Worm (Caenorhabditis elegans) whole organism, mixed stage, embryonic: ENCODE measurements around the gene C32D5.11.

ENCODE experiments used
- bed-3 ChIP-seq: fragments of 200-800 bp; sonication (Bioruptor generic); optimal IDR thresholded peaks from 3 replicates; lab custom pipeline; 2018; ENCODE audit warnings: mild to moderate bottlenecking, missing genetic modification characterization, moderate library complexity, missing compliant biosample characterization
- ceh-39 ChIP-seq: fragments of 150-350 bp; optimal IDR thresholded peaks from 2 replicates; lab custom pipeline; 2014; ENCODE audit warnings: missing biosample characterization, missing genetic modification characterization
- ceh-43 ChIP-seq: fragments of 200-800 bp; sonication (Bioruptor generic); optimal IDR thresholded peaks from 2 replicates; lab custom pipeline; 2018; ENCODE audit warnings: mild to moderate bottlenecking, missing genetic modification characterization, moderate library complexity, missing compliant biosample characterization
- ces-1 ChIP-seq: fragments of 150-350 bp; optimal IDR thresholded peaks from 2 replicates; lab custom pipeline; 2014; ENCODE audit warnings: missing biosample characterization, missing genetic modification reagents, missing genetic modification characterization
- cnd-1 ChIP-seq: fragments of 200-800 bp; sonication (Bioruptor generic); optimal IDR thresholded peaks from 2 replicates; lab custom pipeline; 2018; ENCODE audit warnings: mild to moderate bottlenecking, missing genetic modification characterization, missing compliant biosample characterization
- drap-1 ChIP-seq: fragments of 200-800 bp; sonication (Bioruptor generic); optimal IDR thresholded peaks from 3 replicates; lab custom pipeline; 2018; ENCODE audit warnings: mild to moderate bottlenecking, missing genetic modification characterization, missing compliant biosample characterization
- elt-1 ChIP-seq: sonication (generic microtip); optimal IDR thresholded peaks from 2 replicates; lab custom pipeline; 2017; ENCODE audit warnings: missing genetic modification characterization, mild to moderate bottlenecking, missing compliant biosample characterization, antibody characterized with exemption, moderate library complexity, borderline replicate concordance; ENCODE audit not compliant: insufficient read depth
- elt-3 ChIP-seq: fragments of 150-350 bp; optimal IDR thresholded peaks from 2 replicates; lab custom pipeline; 2014; ENCODE audit warnings: missing biosample characterization, missing genetic modification characterization
- flh-1 ChIP-seq: fragments of 200-800 bp; sonication (Bioruptor generic); optimal IDR thresholded peaks from 2 replicates; lab custom pipeline; 2018; ENCODE audit warnings: mild to moderate bottlenecking, missing genetic modification characterization, moderate library complexity, missing compliant biosample characterization
- ham-2 ChIP-seq: fragments of 200-800 bp; sonication (Bioruptor generic); optimal IDR thresholded peaks from 2 replicates; lab custom pipeline; 2018; ENCODE audit warnings: mild to moderate bottlenecking, missing genetic modification characterization, missing compliant biosample characterization
- hlh-1 ChIP-seq: fragments of 150-350 bp; optimal IDR thresholded peaks from 2 replicates; lab custom pipeline; 2014; ENCODE audit warnings: missing biosample characterization, missing genetic modification reagents, missing genetic modification characterization
- lin-13 ChIP-seq: fragments of 150-350 bp; optimal IDR thresholded peaks from 2 replicates; lab custom pipeline; 2014; ENCODE audit warnings: missing biosample characterization, missing genetic modification characterization
- lin-32 ChIP-seq: fragments of 200-800 bp; sonication (Bioruptor generic); optimal IDR thresholded peaks from 2 replicates; lab custom pipeline; 2018; ENCODE audit warnings: mild to moderate bottlenecking, missing genetic modification characterization, missing compliant biosample characterization
- lsy-2 ChIP-seq: fragments of 150-350 bp; optimal IDR thresholded peaks from 2 replicates; lab custom pipeline; 2014; ENCODE audit warnings: missing biosample characterization, missing genetic modification characterization
- mab-5 ChIP-seq: fragments of 150-350 bp; optimal IDR thresholded peaks from 2 replicates; lab custom pipeline; 2014; ENCODE audit warnings: missing biosample characterization, missing genetic modification characterization
- mep-1 ChIP-seq: fragments of 150-350 bp; optimal IDR thresholded peaks from 2 replicates; lab custom pipeline; 2017; ENCODE audit warnings: missing biosample characterization, missing genetic modification reagents, missing genetic modification characterization, inconsistent platforms
- mls-2 ChIP-seq: sonication (generic microtip); optimal IDR thresholded peaks from 2 replicates; lab custom pipeline; 2016; ENCODE audit warnings: mild to moderate bottlenecking, missing genetic modification characterization, moderate library complexity, missing compliant biosample characterization
- nhr-12 ChIP-seq: fragments of 150-350 bp; optimal IDR thresholded peaks from 2 replicates; lab custom pipeline; 2014; ENCODE audit warnings: missing biosample characterization, missing genetic modification characterization
- nhr-2 ChIP-seq: fragments of 150-350 bp; optimal IDR thresholded peaks from 2 replicates; lab custom pipeline; 2014; ENCODE audit warnings: missing biosample characterization, missing genetic modification characterization
- nhr-237 ChIP-seq: fragments of 150-350 bp; optimal IDR thresholded peaks from 2 replicates; lab custom pipeline; 2014; ENCODE audit warnings: missing biosample characterization, missing genetic modification characterization
- nhr-28 ChIP-seq: fragments of 150-350 bp; optimal IDR thresholded peaks from 2 replicates; lab custom pipeline; 2014; ENCODE audit warnings: missing biosample characterization, missing genetic modification characterization
- pha-4 ChIP-seq: fragments of 150-350 bp; optimal IDR thresholded peaks from 2 replicates; lab custom pipeline; 2018; ENCODE audit warnings: missing biosample characterization, missing genetic modification reagents, missing genetic modification characterization
- sem-2 ChIP-seq: fragments of 200-800 bp; sonication (Bioruptor generic); optimal IDR thresholded peaks from 2 replicates; lab custom pipeline; 2018; ENCODE audit warnings: mild to moderate bottlenecking, missing genetic modification characterization, missing compliant biosample characterization
- snpc-4 ChIP-seq: fragments of 150-350 bp; optimal IDR thresholded peaks from 2 replicates; lab custom pipeline; 2014; ENCODE audit warnings: missing biosample characterization, missing genetic modification characterization
- tbx-8 ChIP-seq: fragments of 200-800 bp; sonication (Bioruptor generic); optimal IDR thresholded peaks from 2 replicates; lab custom pipeline; 2018; ENCODE audit warnings: mild to moderate bottlenecking, missing genetic modification characterization, moderate library complexity, missing compliant biosample characterization
- unc-120 ChIP-seq: sonication (generic microtip); optimal IDR thresholded peaks from 2 replicates; lab custom pipeline; 2017; ENCODE audit warnings: missing genetic modification characterization, missing compliant biosample characterization; ENCODE audit not compliant: poor library complexity, severe bottlenecking
- unc-39 ChIP-seq: fragments of 150-350 bp; optimal IDR thresholded peaks from 2 replicates; lab custom pipeline; 2014; ENCODE audit warnings: missing biosample characterization, missing genetic modification characterization
- unc-62 ChIP-seq: fragments of 150-350 bp; optimal IDR thresholded peaks from 2 replicates; lab custom pipeline; 2014; ENCODE audit warnings: missing biosample characterization, missing genetic modification reagents, missing genetic modification characterization
- zip-8 ChIP-seq: fragments of 150-350 bp; optimal IDR thresholded peaks from 2 replicates; lab custom pipeline; 2014; ENCODE audit warnings: missing biosample characterization, missing genetic modification characterization
- ztf-11 ChIP-seq: fragments of 150-350 bp; optimal IDR thresholded peaks from 2 replicates; lab custom pipeline; 2014; ENCODE audit warnings: missing biosample characterization, missing genetic modification characterization

C32D5.11 gene

ce11 chrII:6398406-6398805 is 43.2 kb upstream of the C32D5.11 start, which contains the start of gene zig-10:
Gene zig-10, plus strand, starts transcription at chrII:6398706.
- TF ChIP-seq bed-3 (GFP tag; lab: Kevin White, UChicago) (no peak), mls-2 (tag; lab: Kevin White, UChicago) (no peak), unc-62 (GFP tag; lab: Kevin White, UChicago) (no peak), nhr-2 (tag; lab: Kevin White, UChicago) (no peak), elt-1 (tag; lab: Kevin White, UChicago) (peak; percentile 37), elt-3 (tag; lab: Kevin White, UChicago) (no peak), ztf-11 (tag; lab: Kevin White, UChicago) (no peak), drap-1 (GFP tag; lab: Kevin White, UChicago) (no peak)

- TF ChIP-seq lin-13 (tag; lab: Kevin White, UChicago) (no peak), hlh-1 (tag; lab: Kevin White, UChicago) (peak; percentile 81), nhr-2 (tag; lab: Kevin White, UChicago) (peak; percentile 16), mep-1 (no peak), unc-62 (GFP tag; lab: Kevin White, UChicago) (peak; percentile 56), cnd-1 (tag; lab: Kevin White, UChicago) (no peak), nhr-237 (tag; lab: Kevin White, UChicago) (no peak), ceh-43 (GFP tag; lab: Kevin White, UChicago) (no peak), lsy-2 (tag; lab: Kevin White, UChicago) (no peak), sem-2 (GFP tag; lab: Kevin White, UChicago) (no peak), tbx-8 (GFP tag; lab: Kevin White, UChicago) (no peak), bed-3 (GFP tag; lab: Kevin White, UChicago) (no peak)
- TF ChIP-seq, all 35 proteins: peak for 3
Measured at ce11 chrII:6394037-6394436, 38.8 kb upstream of the C32D5.11 start.

- TF ChIP-seq lin-13 (tag; lab: Kevin White, UChicago) (no peak), ceh-39 (no peak), elt-1 (tag; lab: Kevin White, UChicago) (no peak), hlh-1 (tag; lab: Kevin White, UChicago) (no peak), nhr-237 (tag; lab: Kevin White, UChicago) (no peak), nhr-12 (tag; lab: Kevin White, UChicago) (no peak), bed-3 (GFP tag; lab: Kevin White, UChicago) (no peak), mab-5 (tag; lab: Kevin White, UChicago) (no peak), sem-2 (GFP tag; lab: Kevin White, UChicago) (no peak), tbx-8 (GFP tag; lab: Kevin White, UChicago) (no peak), zip-8 (no peak), snpc-4 (tag; lab: Kevin White, UChicago) (no peak), drap-1 (GFP tag; lab: Kevin White, UChicago) (no peak), nhr-28 (no peak), mep-1 (no peak), pha-4 (no peak), unc-62 (GFP tag; lab: Kevin White, UChicago) (no peak)
Measured at ce11 chrII:6391195-6391594, 35.9 kb upstream of the C32D5.11 start, which contains the start of gene F58F12.3. Gene F58F12.3, minus strand, starts transcription at chrII:6391295.

DNA sequence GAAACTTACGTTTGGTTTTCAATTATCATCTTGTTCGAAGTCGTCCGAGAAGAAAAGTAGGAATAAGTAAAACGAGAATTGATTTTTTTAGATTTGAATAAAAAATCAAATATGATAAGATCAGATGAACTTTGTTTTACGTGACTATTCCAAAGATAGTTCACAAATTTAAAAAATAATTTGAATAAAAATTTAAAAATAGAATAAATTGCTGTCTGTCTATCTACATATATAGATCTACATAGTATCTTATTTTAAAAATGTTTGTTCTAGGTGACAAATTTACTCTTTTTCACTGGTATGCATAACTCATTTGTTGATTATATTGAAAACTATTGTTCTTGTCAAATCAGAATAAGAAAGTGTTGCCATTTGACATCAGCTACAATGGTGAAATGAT is 32.7 kb upstream of the C32D5.11 start, which contains the start of gene F58F12.2:
Gene F58F12.2 (minus strand): TSS at position 101 of the 400 bp plus-strand sequence.
- TF ChIP-seq zip-8: no peak

DNA sequence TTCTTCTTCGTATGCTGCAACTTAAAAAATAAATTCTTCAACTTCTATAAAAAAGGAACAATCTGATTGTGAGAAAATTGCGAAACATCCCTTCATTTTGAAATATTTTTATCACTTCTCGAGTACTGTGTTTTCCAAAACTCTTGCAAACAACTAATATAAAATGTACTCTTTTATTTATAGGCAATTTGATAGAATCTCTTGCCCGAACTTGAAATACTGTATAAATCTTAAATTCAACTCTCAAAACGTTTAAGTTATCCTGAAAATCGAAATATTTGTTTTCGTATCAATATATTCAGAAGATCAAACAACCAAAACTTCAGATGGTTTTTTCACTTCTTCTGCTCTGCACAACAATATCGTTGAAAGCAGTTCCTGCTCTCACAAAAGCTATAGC is 31.2 kb upstream of the C32D5.11 start, which contains the start of gene F58F12.4:
Gene F58F12.4 (plus strand): TSS at position 301 of the 400 bp plus-strand sequence.
- no peak for TF ChIP-seq unc-39 (tag; lab: Kevin White, UChicago)
- no peak for TF ChIP-seq ces-1 (GFP tag; lab: Kevin White, UChicago)
- TF ChIP-seq flh-1 (GFP tag; lab: Kevin White, UChicago): no peak
- TF ChIP-seq nhr-28: no peak
- no peak for TF ChIP-seq sem-2 (GFP tag; lab: Kevin White, UChicago)
- no peak for TF ChIP-seq lsy-2 (tag; lab: Kevin White, UChicago)
- TF ChIP-seq unc-120 (tag; lab: Kevin White, UChicago): no peak
- no peak for TF ChIP-seq lin-32
- no peak for TF ChIP-seq snpc-4 (tag; lab: Kevin White, UChicago)
- TF ChIP-seq ham-2 (GFP tag; lab: Kevin White, UChicago): no peak
- TF ChIP-seq unc-62 (GFP tag; lab: Kevin White, UChicago): no peak
- TF ChIP-seq mab-5 (tag; lab: Kevin White, UChicago): no peak
